Worm (Caenorhabditis elegans): Measurements from ENCODE around the gene str-69.

The str-69 gene

ce11 chrV:3119185-3119584, 13.5 kb upstream of the str-69 start:
- TF ChIP-seq elt-2 (tag; optimal IDR thresholded peaks at IDR 0.05), result peak; percentile 47
- TF ChIP-seq pqm-1 (tag; optimal IDR thresholded peaks at IDR 0.05), result peak; percentile 19
- TF ChIP-seq nhr-237 (tag; optimal IDR thresholded peaks at IDR 0.05), result no peak

- no peak for TF ChIP-seq nhr-67 (tag; optimal IDR thresholded peaks at IDR 0.05)
- TF ChIP-seq elt-2 (tag; optimal IDR thresholded peaks at IDR 0.05), result peak; percentile 55
- TF ChIP-seq jun-1 (tag; optimal IDR thresholded peaks at IDR 0.05), result no peak
- no peak for TF ChIP-seq nhr-76 (tag; optimal IDR thresholded peaks at IDR 0.05)
- TF ChIP-seq ztf-4 (tag; optimal IDR thresholded peaks at IDR 0.05), result no peak
- no peak for TF ChIP-seq ztf-11 (tag; optimal IDR thresholded peaks at IDR 0.05)
- TF ChIP-seq pqm-1 (tag; optimal IDR thresholded peaks at IDR 0.05), result peak; percentile 42
- TF ChIP-seq unc-62 (GFP tag; optimal IDR thresholded peaks at IDR 0.05), result no peak
- TF ChIP-seq egl-5 (tag; optimal IDR thresholded peaks at IDR 0.05), result no peak
- TF ChIP-seq aly-2 (tag; optimal IDR thresholded peaks at IDR 0.05), result no peak
- TF ChIP-seq nhr-237 (tag; optimal IDR thresholded peaks at IDR 0.05), result no peak
These were observed 12.5 kb upstream of the str-69 start, which contains the start of gene clec-210 for ce11 chrV:3118167-3118566. Gene clec-210, plus strand, starts transcription at chrV:3118377.

- TF ChIP-seq elt-3 (tag; optimal IDR thresholded peaks at IDR 0.05) (no peak), nhr-11 (tag; optimal IDR thresholded peaks at IDR 0.05) (no peak), nhr-28 (tag; optimal IDR thresholded peaks at IDR 0.05) (no peak), pqm-1 (tag; optimal IDR thresholded peaks at IDR 0.05) (no peak)
These were observed 9.3 kb upstream of the str-69 start, which contains the start of gene Y73C8C.3 for ce11 chrV:3114973-3115372. Gene Y73C8C.3, plus strand, starts transcription at chrV:3115273.

- TF ChIP-seq mml-1 (tag; optimal IDR thresholded peaks at IDR 0.05) (no peak), ZK546.5 (tag; optimal IDR thresholded peaks at IDR 0.05) (no peak), skn-1 (tag; optimal IDR thresholded peaks at IDR 0.05) (no peak), ama-1 (optimal IDR thresholded peaks at IDR 0.05) (no peak), ceh-16 (tag; optimal IDR thresholded peaks at IDR 0.05) (no peak), lin-15B (tag; optimal IDR thresholded peaks at IDR 0.05) (no peak), nhr-28 (tag; optimal IDR thresholded peaks at IDR 0.05) (no peak), elt-2 (tag; optimal IDR thresholded peaks at IDR 0.05) (no peak), fkh-10 (GFP tag; optimal IDR thresholded peaks at IDR 0.05) (no peak), elt-1 (tag; optimal IDR thresholded peaks at IDR 0.05) (no peak), nhr-12 (tag; optimal IDR thresholded peaks at IDR 0.05) (no peak), pha-4 (tag; optimal IDR thresholded peaks at IDR 0.05) (no peak)
These were observed 8.0 kb upstream of the str-69 start, which contains the start of gene Y73C8C.8 for ce11 chrV:3113751-3114150. Gene Y73C8C.8, minus strand, starts transcription at chrV:3113851.

- TF ChIP-seq elt-2 (tag; optimal IDR thresholded peaks at IDR 0.05), result peak; percentile 17
- TF ChIP-seq egl-27 (tag; optimal IDR thresholded peaks at IDR 0.05), result no peak
These were observed 6.5 kb upstream of the str-69 start for ce11 chrV:3112198-3112597.

ce11 chrV:3107450-3107849, 1.7 kb upstream of the str-69 start, which contains the start of gene str-68:
Gene str-68, minus strand, starts transcription at chrV:3107550.
- TF ChIP-seq sea-2 (GFP tag; optimal IDR thresholded peaks at IDR 0.05), result no peak
- TF ChIP-seq ceh-28 (tag; optimal IDR thresholded peaks at IDR 0.05), result no peak
- TF ChIP-seq nhr-28 (tag; optimal IDR thresholded peaks at IDR 0.05), result no peak
- no peak for TF ChIP-seq pha-4 (tag; optimal IDR thresholded peaks at IDR 0.05)
- no peak for TF ChIP-seq aly-2 (tag; optimal IDR thresholded peaks at IDR 0.05)
- no peak for TF ChIP-seq fkh-10 (GFP tag; optimal IDR thresholded peaks at IDR 0.05)
- no peak for TF ChIP-seq nhr-76 (tag; optimal IDR thresholded peaks at IDR 0.05)
- no peak for TF ChIP-seq elt-3 (tag; optimal IDR thresholded peaks at IDR 0.05)
- no peak for TF ChIP-seq nhr-237 (tag; optimal IDR thresholded peaks at IDR 0.05)
- no peak for TF ChIP-seq mml-1 (tag; optimal IDR thresholded peaks at IDR 0.05)
- no peak for TF ChIP-seq nhr-12 (tag; optimal IDR thresholded peaks at IDR 0.05)
- TF ChIP-seq nfya-1 (tag; optimal IDR thresholded peaks at IDR 0.05; ENCODE audit: insufficient read depth), result no peak

- TF ChIP-seq unc-62 (GFP tag; optimal IDR thresholded peaks at IDR 0.05) (no peak), pqm-1 (tag; optimal IDR thresholded peaks at IDR 0.05) (no peak), zag-1 (tag; optimal IDR thresholded peaks at IDR 0.05) (no peak), hmg-11 (tag; optimal IDR thresholded peaks at IDR 0.05) (no peak), elt-2 (tag; optimal IDR thresholded peaks at IDR 0.05) (no peak), fkh-10 (GFP tag; optimal IDR thresholded peaks at IDR 0.05) (no peak), tbx-2 (tag; optimal IDR thresholded peaks at IDR 0.05) (no peak), daf-12 (tag; optimal IDR thresholded peaks at IDR 0.05) (no peak)
These were observed 1.1 kb upstream of the str-69 start for ce11 chrV:3106785-3107184.
